Worm (Caenorhabditis elegans): ENCODE data around the gene tasp-1.
"Not testable (repeated sequence)": the region's sequence is repeated elsewhere in the genome, so short reads cannot be mapped to it uniquely, and the experiment has no call there.

The tasp-1 gene

DNA sequence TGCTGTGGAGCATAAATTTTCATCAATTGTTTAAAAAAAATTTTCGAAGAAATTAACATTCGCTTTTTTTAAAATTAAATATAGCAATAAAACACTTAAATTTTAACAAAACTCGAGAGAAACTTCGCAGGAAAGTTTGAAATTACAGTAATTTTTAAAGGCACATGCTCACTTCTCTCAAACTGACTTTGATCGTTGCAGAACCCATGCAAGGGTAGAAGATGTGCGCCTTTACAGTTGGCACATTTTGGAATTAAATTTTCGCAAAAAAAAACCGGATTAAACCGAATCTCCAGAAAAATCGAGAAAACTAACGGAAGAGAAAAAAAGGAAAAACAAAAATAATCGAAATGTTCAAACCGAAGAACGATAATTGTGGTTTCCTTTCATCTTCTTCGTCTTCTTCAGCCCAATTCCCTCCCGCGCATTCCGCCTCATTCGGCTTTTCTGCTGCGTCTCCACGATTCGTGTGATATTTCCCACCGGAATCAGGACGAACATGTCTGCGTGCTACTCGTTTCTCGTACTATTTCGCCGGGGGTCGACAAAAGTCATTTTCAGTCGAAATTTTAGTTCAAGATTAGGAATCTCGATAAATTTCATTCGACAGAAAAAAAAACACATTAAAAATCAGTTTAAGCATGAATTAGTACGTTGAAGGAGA, 22.7 kb upstream of the tasp-1 start:
- TF ChIP-seq him-1 (tag; optimal IDR thresholded peaks at IDR 0.05) (no peak), dao-5 (tag; optimal IDR thresholded peaks at IDR 0.05) (no peak), W03F9.2 (tag; optimal IDR thresholded peaks at IDR 0.05) (no peak)

DNA sequence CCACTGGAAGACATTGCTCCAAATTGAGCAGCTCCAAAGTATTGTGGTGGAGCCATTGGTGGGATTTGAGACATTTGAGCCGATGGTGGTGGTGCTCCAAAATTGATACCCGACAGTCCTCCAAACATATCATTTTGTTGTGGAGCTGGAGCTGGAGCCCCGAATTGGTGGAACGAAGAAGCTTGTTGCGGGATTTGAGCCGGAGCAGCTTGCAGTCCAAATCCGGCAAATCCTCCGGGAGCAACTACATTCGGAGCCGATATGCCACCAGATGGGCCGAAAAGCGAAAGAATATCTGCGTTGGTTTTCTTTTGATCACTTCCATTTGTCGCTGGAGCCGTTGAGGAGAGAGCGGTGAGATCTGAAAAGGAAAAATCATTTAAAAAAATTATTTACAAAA, 21.0 kb upstream of the tasp-1 start:
- TF ChIP-seq W03F9.2 (tag; optimal IDR thresholded peaks at IDR 0.05) (no peak), dao-5 (tag; optimal IDR thresholded peaks at IDR 0.05) (no peak), him-1 (tag; optimal IDR thresholded peaks at IDR 0.05) (no peak)

DNA sequence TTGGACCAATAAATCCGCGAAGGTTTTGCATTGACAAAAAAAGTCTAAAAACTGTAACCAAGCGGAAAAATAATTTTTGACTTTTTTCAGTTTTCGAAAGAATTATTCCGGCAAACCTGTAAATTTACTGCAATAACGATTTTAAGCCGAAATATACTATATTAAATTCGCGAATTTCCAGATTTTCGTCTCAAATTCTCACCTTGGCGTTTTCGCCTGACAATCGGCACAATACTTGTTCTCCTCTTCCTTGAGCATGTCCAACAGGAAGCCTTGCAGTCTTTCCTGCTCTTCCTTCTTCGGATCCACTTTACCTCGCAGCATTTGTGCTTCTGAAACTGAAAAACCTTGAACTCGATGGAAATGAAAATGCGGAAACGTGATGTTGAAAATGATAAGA, 19.7 kb upstream of the tasp-1 start, which contains the start of gene smap-1:
TSS of gene smap-1 (minus strand) at position 338 of the 400 bp plus-strand sequence.
- TF ChIP-seq W03F9.2 (tag; optimal IDR thresholded peaks at IDR 0.05) (no peak), dao-5 (tag; optimal IDR thresholded peaks at IDR 0.05) (no peak)

DNA sequence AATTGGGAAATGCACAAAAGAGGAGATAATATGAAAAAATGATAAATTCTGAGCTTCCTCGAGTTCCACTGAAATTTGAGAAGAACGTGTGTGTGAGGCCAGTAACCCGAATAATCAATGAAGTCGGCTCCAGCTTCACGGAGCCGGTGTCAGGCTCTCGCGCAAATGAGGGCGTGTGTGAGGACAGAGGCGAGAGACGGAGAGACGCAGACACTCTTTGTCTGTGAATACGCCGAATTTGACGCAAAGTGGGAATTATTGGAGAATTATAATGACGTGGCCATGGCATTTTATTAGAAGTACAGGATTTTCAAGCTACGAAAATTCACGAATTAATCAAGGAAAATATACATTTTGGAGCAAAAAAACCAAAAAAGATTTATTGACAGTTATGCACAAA, 19.2 kb upstream of the tasp-1 start:
- TF ChIP-seq dao-5 (tag; optimal IDR thresholded peaks at IDR 0.05) (no peak), W03F9.2 (tag; optimal IDR thresholded peaks at IDR 0.05) (peak; percentile 19)

DNA sequence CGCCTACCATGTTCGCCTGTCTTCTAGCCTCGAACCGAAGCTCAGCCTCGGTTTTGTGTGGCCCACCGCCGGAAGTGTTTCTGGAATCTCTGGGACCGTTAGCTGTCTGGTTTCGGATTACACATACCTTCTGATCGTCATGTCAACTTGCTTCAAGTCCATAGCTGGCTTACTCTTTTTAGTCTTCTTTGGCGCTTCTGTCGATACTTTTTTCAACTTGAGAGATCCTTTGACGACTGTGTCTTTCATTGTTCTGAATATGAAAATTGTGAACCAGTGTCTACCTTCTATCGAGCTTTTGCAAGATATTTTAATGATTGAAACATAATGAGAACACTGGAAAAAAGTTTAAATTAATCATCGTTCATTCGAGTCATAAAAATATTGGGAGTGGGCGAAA, 18.6 kb upstream of the tasp-1 start, which contains the start of gene K01G5.8:
TSS of gene K01G5.8 (minus strand) at position 255 of the 400 bp plus-strand sequence.
- TF ChIP-seq him-1 (tag; optimal IDR thresholded peaks at IDR 0.05) (no peak), W03F9.2 (tag; optimal IDR thresholded peaks at IDR 0.05) (no peak), dao-5 (tag; optimal IDR thresholded peaks at IDR 0.05) (no peak)

DNA sequence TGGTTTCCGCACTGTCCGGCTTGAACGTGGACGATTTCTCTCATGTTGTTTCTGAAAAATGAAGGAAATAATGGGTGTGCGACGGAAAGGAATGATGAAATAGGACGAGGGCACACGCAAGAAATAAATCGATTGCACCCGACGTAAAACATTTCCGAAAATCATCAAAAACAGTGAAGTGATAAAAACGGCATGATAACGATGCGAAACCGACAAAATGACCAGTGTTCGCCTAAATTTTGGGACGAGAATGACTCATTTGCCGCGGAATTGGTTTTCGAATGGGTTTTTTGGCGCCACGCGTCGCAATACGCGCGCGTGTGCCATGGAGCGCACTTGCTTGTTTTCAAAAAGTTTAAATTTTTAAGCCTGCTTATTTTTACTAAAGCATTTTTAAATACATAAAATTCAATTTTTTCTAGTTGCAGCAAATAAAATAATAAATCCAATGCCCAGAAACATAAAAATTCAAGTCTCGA, 16.7 kb upstream of the tasp-1 start, which contains the start of the genes tbb-1 and rib-2:
TSS of gene tbb-1 (minus strand) at position 51 of the 479 bp plus-strand sequence.
TSS of gene rib-2 (plus strand) at position 429 of the 479 bp plus-strand sequence.
- TF ChIP-seq dao-5 (tag; optimal IDR thresholded peaks at IDR 0.05) (no peak), W03F9.2 (tag; optimal IDR thresholded peaks at IDR 0.05) (peak; percentile 91)

DNA sequence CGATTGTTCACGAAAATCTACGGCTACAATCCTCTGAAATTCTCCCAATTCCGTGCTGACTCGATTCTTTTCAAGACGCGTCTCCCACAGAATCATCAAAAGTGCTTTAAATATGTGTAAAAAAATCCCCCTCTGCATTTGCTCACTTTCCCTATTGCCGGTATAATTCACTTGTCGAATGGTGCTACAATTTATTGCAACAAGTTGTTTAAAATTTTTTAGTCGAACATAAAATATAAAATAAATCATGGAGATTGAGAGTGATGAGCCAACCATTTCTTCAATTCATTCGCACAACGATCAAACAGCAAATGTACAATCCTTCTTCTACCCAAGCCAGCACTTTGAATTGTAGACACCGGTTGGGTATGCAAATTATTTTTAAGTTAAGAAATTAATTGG, 12.7 kb upstream of the tasp-1 start:
- TF ChIP-seq him-1 (tag; optimal IDR thresholded peaks at IDR 0.05) (no peak), dao-5 (tag; optimal IDR thresholded peaks at IDR 0.05) (peak; percentile 41), W03F9.2 (tag; optimal IDR thresholded peaks at IDR 0.05) (no peak)

DNA sequence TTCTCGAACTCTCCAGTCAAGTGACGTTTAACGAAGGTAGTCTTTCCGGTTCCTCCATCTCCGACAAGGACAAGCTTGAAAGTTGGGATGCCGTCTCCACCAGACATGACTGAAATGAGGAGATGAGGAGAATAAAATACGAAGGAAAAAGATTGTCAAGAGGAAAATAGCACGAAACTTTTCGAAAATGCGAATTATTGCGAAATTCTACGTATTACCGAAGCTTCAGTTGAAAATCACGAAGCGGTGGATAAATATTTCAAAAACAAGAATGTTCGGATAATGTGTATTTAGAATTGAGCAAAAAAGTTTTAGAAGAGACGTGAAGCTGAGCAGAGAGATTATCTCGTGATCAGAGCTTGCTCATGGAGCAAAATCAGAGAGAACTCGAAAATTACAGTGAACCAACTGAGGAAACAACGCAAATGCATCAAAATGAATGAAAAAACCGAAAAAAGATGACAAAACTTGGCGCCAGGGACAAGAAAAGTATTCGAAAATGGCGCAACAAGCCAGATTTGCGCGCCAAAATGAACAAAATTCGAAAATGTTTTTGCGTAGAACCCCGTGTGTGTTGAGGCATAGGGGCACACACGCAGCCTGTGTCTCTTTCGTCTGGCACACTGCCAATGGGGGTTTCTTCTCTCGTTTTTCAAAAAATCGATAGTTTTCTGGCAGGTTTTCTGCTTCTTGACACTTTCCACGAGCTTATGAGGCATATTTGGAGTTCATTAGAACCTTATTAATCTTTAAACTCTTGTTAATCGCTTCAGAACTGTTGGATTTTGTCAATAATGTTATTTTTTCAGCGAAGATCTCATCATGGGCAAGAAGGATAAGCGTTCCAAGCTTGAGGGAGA, 11.3 kb upstream of the tasp-1 start, which contains the start of the genes ran-1 and dkc-1:
TSS of gene ran-1 (minus strand) at position 109 of the 860 bp plus-strand sequence.
TSS of gene dkc-1 (plus strand) at position 810 of the 860 bp plus-strand sequence.
- no peak for TF ChIP-seq dao-5 (tag; optimal IDR thresholded peaks at IDR 0.05)
- peak; percentile 87 for TF ChIP-seq W03F9.2 (tag; optimal IDR thresholded peaks at IDR 0.05)

DNA sequence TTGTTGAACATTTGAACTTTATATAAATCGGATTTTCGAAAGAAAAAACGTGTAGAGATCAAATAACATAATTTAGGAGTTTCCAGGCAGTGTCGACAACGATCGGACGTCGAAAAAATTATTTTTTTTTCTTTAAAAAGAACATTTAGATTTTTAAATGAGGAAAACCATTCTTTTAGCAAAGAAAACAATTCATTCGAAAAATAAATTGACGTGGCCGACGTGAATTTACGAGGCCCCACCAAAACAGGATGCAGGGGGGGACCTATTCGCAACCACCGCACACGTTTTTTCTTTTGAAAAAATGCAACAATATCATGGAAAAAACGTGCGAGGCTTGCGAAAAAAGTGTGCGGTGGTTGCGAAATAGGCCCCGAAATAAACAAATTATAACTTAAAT, 9.1 kb upstream of the tasp-1 start, which contains the start of gene enu-3.6:
TSS of gene enu-3.6 (plus strand) at position 392 of the 400 bp plus-strand sequence.
- not testable (repeated sequence) for TF ChIP-seq dao-5, him-1, W03F9.2 (tag; optimal IDR thresholded peaks at IDR 0.05)

DNA sequence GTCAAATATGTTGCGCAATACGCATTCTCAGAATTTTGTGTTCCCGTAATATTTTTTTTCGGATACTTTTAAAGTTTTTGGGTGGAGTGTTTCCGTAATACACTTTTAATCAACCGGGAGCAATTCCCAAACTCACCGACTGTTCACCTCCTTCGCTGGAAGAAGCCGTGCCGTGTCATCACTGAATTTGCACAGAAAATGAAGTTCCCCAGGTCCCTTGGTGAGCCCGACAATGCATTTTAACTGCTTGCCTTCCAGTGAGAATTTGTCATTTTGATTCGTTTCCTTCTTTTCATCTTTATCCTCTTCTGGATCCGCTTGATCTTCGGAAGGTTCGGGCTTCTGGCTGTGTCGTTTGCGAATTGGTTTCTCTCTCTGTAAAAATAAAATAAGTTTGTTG, 4.7 kb upstream of the tasp-1 start:
- TF ChIP-seq him-1 (tag; optimal IDR thresholded peaks at IDR 0.05) (no peak), dao-5 (tag; optimal IDR thresholded peaks at IDR 0.05) (no peak), W03F9.2 (tag; optimal IDR thresholded peaks at IDR 0.05) (no peak)

DNA sequence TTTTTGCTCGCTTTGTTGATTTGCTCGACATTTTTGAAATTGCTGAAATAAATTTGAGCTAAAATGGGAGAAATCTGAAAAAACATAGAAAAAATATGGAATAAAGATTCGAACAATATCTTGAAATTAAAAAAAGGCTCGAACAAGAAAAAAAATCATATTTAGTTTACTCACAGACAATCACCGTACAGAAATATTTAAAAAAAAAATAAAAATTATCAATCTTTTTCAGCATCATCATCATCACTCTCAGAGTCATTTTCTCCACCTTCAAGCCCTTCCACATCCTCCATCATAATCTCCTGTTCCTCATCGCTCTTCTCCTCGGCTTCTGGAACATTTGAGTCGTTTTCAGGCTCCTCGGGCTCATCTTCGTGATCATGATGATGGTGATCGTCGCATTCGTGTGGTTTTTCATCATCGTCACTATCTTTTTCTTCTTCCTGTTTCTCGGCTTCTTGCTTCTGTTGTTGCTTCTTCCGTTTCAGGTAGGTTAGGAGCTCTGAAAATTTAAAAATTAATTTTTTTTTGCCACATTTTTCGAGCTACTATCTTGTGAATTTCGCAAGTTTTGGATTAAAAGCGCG, 3.5 kb upstream of the tasp-1 start, which contains the start of gene hpl-2:
TSS of gene hpl-2 (minus strand) at position 51 of the 587 bp plus-strand sequence.
- TF ChIP-seq him-1 (tag; optimal IDR thresholded peaks at IDR 0.05): no peak
- TF ChIP-seq W03F9.2 (tag; optimal IDR thresholded peaks at IDR 0.05): no peak
- no peak for TF ChIP-seq dao-5 (tag; optimal IDR thresholded peaks at IDR 0.05)

DNA sequence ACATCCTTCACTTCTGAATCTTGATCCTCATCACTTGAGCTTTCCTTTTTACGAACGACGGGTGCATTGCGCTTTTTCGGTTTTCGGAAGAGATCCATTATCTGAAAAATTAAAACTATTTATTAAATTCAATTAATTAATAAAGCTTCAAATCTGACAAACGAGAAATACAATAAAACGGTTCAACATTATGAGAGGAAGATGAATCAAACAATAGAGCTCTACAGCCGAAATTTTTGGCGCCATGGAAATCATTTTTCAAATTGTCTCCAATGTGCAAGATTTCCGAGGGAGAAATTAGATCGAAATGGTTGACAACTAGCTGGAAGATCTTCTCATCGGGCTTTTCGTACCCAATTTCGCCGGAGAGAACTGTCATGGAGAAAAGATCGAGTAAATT, 1.6 kb upstream of the tasp-1 start, which contains the start of gene rnf-113:
TSS of gene rnf-113 (minus strand) at position 101 of the 400 bp plus-strand sequence.
- TF ChIP-seq him-1 (tag; optimal IDR thresholded peaks at IDR 0.05): no peak
- TF ChIP-seq dao-5 (tag; optimal IDR thresholded peaks at IDR 0.05): no peak
- TF ChIP-seq W03F9.2 (tag; optimal IDR thresholded peaks at IDR 0.05): no peak

DNA sequence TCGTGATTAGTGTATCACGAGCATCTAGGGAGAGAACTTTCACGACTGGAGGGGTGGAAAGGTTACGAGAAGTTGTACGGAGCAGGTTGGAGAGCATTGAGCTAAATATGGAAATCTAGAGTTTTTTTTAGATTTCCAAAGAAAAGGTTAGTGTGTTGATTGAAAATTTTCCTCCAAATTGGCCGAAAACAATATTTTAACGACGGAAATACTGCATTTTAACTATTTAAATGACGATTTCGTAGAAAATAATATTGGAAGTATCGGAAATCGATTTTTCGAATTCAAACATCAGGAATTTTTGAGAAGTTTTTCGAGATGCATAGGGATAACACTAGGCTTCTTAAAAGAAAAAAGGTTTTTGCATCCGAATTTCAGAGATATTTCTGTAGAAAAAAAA, 685 bp upstream of the tasp-1 start, which contains the start of gene K01G5.10:
TSS of gene K01G5.10 (minus strand) at position 101 of the 400 bp plus-strand sequence.
- no peak for TF ChIP-seq him-1 (tag; optimal IDR thresholded peaks at IDR 0.05)
- no peak for TF ChIP-seq W03F9.2 (tag; optimal IDR thresholded peaks at IDR 0.05)
- TF ChIP-seq dao-5 (tag; optimal IDR thresholded peaks at IDR 0.05): no peak

Measured in whole organism, L4/young adult.